Worm (Caenorhabditis elegans) whole organism, L4 larva: Measurements from ENCODE around the gene F28B4.3.

Experiments used
- ceh-28 ChIP-seq: fragments of 150-350 bp; optimal IDR thresholded peaks from 2 replicates; lab custom pipeline; 2014; ENCODE audit warnings: missing biosample characterization, missing genetic modification reagents, missing genetic modification characterization
- lin-13 ChIP-seq: fragments of 150-350 bp; optimal IDR thresholded peaks from 2 replicates; lab custom pipeline; 2014; ENCODE audit warnings: missing biosample characterization, missing genetic modification reagents, missing genetic modification characterization
- mdl-1 ChIP-seq, 2 experiments: fragments of 150-350 bp in 1 of 2; sonication (generic microtip) in 1 of 2; optimal IDR thresholded peaks; 2 replicates each; lab custom pipeline; 2014 to 2017; ENCODE audit warnings: missing biosample characterization in 2 of 2, missing genetic modification characterization in 2 of 2
- nhr-111 ChIP-seq: fragments of 200-800 bp; sonication (Bioruptor generic); optimal IDR thresholded peaks from 2 replicates; lab custom pipeline; 2018; ENCODE audit warnings: mild to moderate bottlenecking, missing genetic modification characterization, missing compliant biosample characterization
- nhr-42 ChIP-seq: fragments of 200-800 bp; sonication (Bioruptor generic); IDR thresholded peaks from 2 replicates; pipeline ENCODE4 v1.3.6; 2022; ENCODE audit warnings: missing genetic modification characterization, missing compliant biosample characterization
- nhr-77 ChIP-seq: fragments of 150-350 bp; optimal IDR thresholded peaks from 2 replicates; lab custom pipeline; 2014; ENCODE audit warnings: missing biosample characterization, missing genetic modification characterization
- pha-4 ChIP-seq, 2 experiments: fragments of 150-350 bp in 1 of 2; fragments of 200-800 bp in 1 of 2; sonication (Bioruptor generic) in 1 of 2; IDR thresholded peaks in 1 of 2; optimal IDR thresholded peaks in 1 of 2; 2 replicates each; pipeline versions ENCODE4 v1.3.6 to Lab custom; 2014 to 2022; ENCODE audit warnings: missing genetic modification characterization in 2 of 2, missing genetic modification reagents in 2 of 2, missing biosample characterization in 1 of 2, missing compliant biosample characterization in 1 of 2
- pqm-1 ChIP-seq: sonication (generic microtip); optimal IDR thresholded peaks from 2 replicates; lab custom pipeline; 2017; ENCODE audit warnings: missing biosample characterization, missing genetic modification characterization
- vab-7 ChIP-seq: fragments of 200-800 bp; sonication (Bioruptor generic); IDR thresholded peaks from 2 replicates; pipeline ENCODE4 v1.3.6; 2022; ENCODE audit warnings: missing genetic modification reagents, missing genetic modification characterization, missing compliant biosample characterization
- zip-11 ChIP-seq: fragments of 200-800 bp; sonication (Bioruptor generic); IDR thresholded peaks from 2 replicates; pipeline ENCODE4 v1.3.6; 2022; ENCODE audit warnings: missing genetic modification characterization, missing compliant biosample characterization

- TF ChIP-seq pha-4 (GFP tag; IDR thresholded peaks at IDR 0.05; lab: Robert Waterston, UW) (no peak), pha-4 (tag; optimal IDR thresholded peaks at IDR 0.05; lab: Kevin White, UChicago) (no peak), pqm-1 (no peak), vab-7 (GFP tag; lab: Robert Waterston, UW) (no peak), ceh-28 (tag; lab: Kevin White, UChicago) (no peak), lin-13 (GFP tag; lab: Kevin White, UChicago) (no peak), nhr-42 (no peak), zip-11 (no peak), mdl-1 (tag; optimal IDR thresholded peaks at IDR 0.05; lab: Kevin White, UChicago) (no peak), nhr-77 (tag; lab: Kevin White, UChicago) (no peak), nhr-111 (GFP tag; lab: Kevin White, UChicago) (no peak)
These were observed 12.1 kb downstream of the F28B4.3 start for ce11 chrX:3223135-3223534.
